Worm (Caenorhabditis elegans) whole organism, L3 larva: Measurements from ENCODE around the gene prkl-1.

ENCODE experiments used
- R02D3.7 ChIP-seq: fragments of 150-350 bp; optimal IDR thresholded peaks from 2 replicates; lab custom pipeline; 2014; ENCODE audit warnings: missing biosample characterization, missing genetic modification characterization
- aly-2 ChIP-seq: fragments of 150-350 bp; optimal IDR thresholded peaks from 2 replicates; lab custom pipeline; 2014; ENCODE audit warnings: missing biosample characterization, missing genetic modification characterization
- ceh-16 ChIP-seq: sonication (generic microtip); optimal IDR thresholded peaks from 2 replicates; lab custom pipeline; 2017; ENCODE audit warnings: missing biosample characterization, missing genetic modification characterization
- ceh-82 ChIP-seq: fragments of 150-350 bp; optimal IDR thresholded peaks from 2 replicates; lab custom pipeline; 2014; ENCODE audit warnings: missing biosample characterization, missing genetic modification characterization
- ceh-9 ChIP-seq: sonication (generic microtip); optimal IDR thresholded peaks from 2 replicates; lab custom pipeline; 2018; ENCODE audit warnings: missing biosample characterization, missing genetic modification characterization
- daf-12 ChIP-seq: fragments of 150-350 bp; optimal IDR thresholded peaks from 2 replicates; lab custom pipeline; 2014; ENCODE audit warnings: missing biosample characterization, missing genetic modification reagents, missing genetic modification characterization
- egl-27 ChIP-seq: sonication (generic microtip); optimal IDR thresholded peaks from 4 replicates; lab custom pipeline; 2017; ENCODE audit warnings: missing biosample characterization, missing genetic modification reagents, missing genetic modification characterization
- egl-5 ChIP-seq: fragments of 150-350 bp; optimal IDR thresholded peaks from 2 replicates; lab custom pipeline; 2017; ENCODE audit warnings: missing biosample characterization, missing genetic modification reagents, missing genetic modification characterization, inconsistent platforms
- elt-1 ChIP-seq: fragments of 150-350 bp; optimal IDR thresholded peaks from 2 replicates; lab custom pipeline; 2014; ENCODE audit warnings: missing biosample characterization, missing genetic modification characterization
- elt-2 ChIP-seq: sonication (generic microtip); optimal IDR thresholded peaks from 2 replicates; lab custom pipeline; 2016; ENCODE audit warnings: missing genetic modification reagents, mild to moderate bottlenecking, missing genetic modification characterization, missing compliant biosample characterization
- elt-3 ChIP-seq, 3 experiments: fragments of 150-350 bp in 1 of 3; sonication (generic microtip) in 2 of 3; optimal IDR thresholded peaks; 2 replicates in 2 of 3; 4 replicates in 1 of 3; lab custom pipeline; 2014 to 2017; ENCODE audit warnings: missing biosample characterization in 3 of 3, missing genetic modification characterization in 3 of 3
- eor-1 ChIP-seq, 2 experiments: fragments of 150-350 bp; optimal IDR thresholded peaks; 2 replicates each; lab custom pipeline; 2014 to 2018; ENCODE audit warnings: missing biosample characterization in 2 of 2, missing genetic modification characterization in 2 of 2
- fkh-10 ChIP-seq: sonication (generic microtip); optimal IDR thresholded peaks from 2 replicates; lab custom pipeline; 2017; ENCODE audit warnings: missing biosample characterization, missing genetic modification reagents, missing genetic modification characterization
- fkh-2 ChIP-seq: fragments of 150-350 bp; optimal IDR thresholded peaks from 2 replicates; lab custom pipeline; 2014; ENCODE audit warnings: missing biosample characterization, missing genetic modification reagents, missing genetic modification characterization
- fos-1 ChIP-seq: fragments of 150-350 bp; optimal IDR thresholded peaks from 2 replicates; lab custom pipeline; 2014; ENCODE audit warnings: missing biosample characterization, missing genetic modification characterization
- hmg-11 ChIP-seq: sonication (generic microtip); optimal IDR thresholded peaks from 2 replicates; lab custom pipeline; 2016; ENCODE audit warnings: missing genetic modification characterization, missing compliant biosample characterization
- jun-1 ChIP-seq: fragments of 150-350 bp; optimal IDR thresholded peaks from 2 replicates; lab custom pipeline; 2014; ENCODE audit warnings: missing biosample characterization, missing genetic modification reagents, missing genetic modification characterization
- lin-15B ChIP-seq: fragments of 150-350 bp; optimal IDR thresholded peaks from 2 replicates; lab custom pipeline; 2014; ENCODE audit warnings: missing biosample characterization, missing genetic modification characterization
- mdl-1 ChIP-seq: fragments of 150-350 bp; optimal IDR thresholded peaks from 2 replicates; lab custom pipeline; 2014; ENCODE audit warnings: missing biosample characterization, missing genetic modification characterization
- mml-1 ChIP-seq: fragments of 150-350 bp; sonication (generic microtip); optimal IDR thresholded peaks from 3 replicates; lab custom pipeline; 2014; ENCODE audit warnings: missing biosample characterization, missing genetic modification characterization
- nfya-1 ChIP-seq: sonication (generic microtip); optimal IDR thresholded peaks from 2 replicates; lab custom pipeline; 2017; ENCODE audit warnings: missing genetic modification characterization, mild to moderate bottlenecking, missing compliant biosample characterization, antibody characterized with exemption, moderate library complexity; ENCODE audit not compliant: insufficient read depth
- nhr-11 ChIP-seq: fragments of 150-350 bp; optimal IDR thresholded peaks from 2 replicates; lab custom pipeline; 2014; ENCODE audit warnings: missing biosample characterization, missing genetic modification characterization
- nhr-23 ChIP-seq: fragments of 150-350 bp; optimal IDR thresholded peaks from 2 replicates; lab custom pipeline; 2014; ENCODE audit warnings: missing biosample characterization, missing genetic modification reagents, missing genetic modification characterization
- nhr-25 ChIP-seq: sonication (generic microtip); optimal IDR thresholded peaks from 2 replicates; lab custom pipeline; 2017; ENCODE audit warnings: missing biosample characterization, missing genetic modification characterization
- nhr-28 ChIP-seq: fragments of 150-350 bp; optimal IDR thresholded peaks from 2 replicates; lab custom pipeline; 2014; ENCODE audit warnings: missing biosample characterization, missing genetic modification characterization
- nhr-43 ChIP-seq: sonication (generic microtip); optimal IDR thresholded peaks from 2 replicates; lab custom pipeline; 2016; ENCODE audit warnings: mild to moderate bottlenecking, missing genetic modification characterization, missing compliant biosample characterization; ENCODE audit not compliant: poor library complexity, severe bottlenecking
- nhr-67 ChIP-seq: fragments of 150-350 bp; optimal IDR thresholded peaks from 2 replicates; lab custom pipeline; 2014; ENCODE audit warnings: missing biosample characterization, missing genetic modification characterization
- nhr-76 ChIP-seq: fragments of 150-350 bp; sonication (generic microtip); optimal IDR thresholded peaks from 5 replicates; lab custom pipeline; 2014; ENCODE audit warnings: missing biosample characterization, missing genetic modification characterization
- nhr-77 ChIP-seq: fragments of 150-350 bp; optimal IDR thresholded peaks from 2 replicates; lab custom pipeline; 2014; ENCODE audit warnings: missing biosample characterization, missing genetic modification characterization
- pha-4 ChIP-seq: fragments of 150-350 bp; optimal IDR thresholded peaks from 2 replicates; lab custom pipeline; 2014; ENCODE audit warnings: missing biosample characterization, missing genetic modification reagents, missing genetic modification characterization
- sea-2 ChIP-seq: fragments of 150-350 bp; sonication (generic microtip); optimal IDR thresholded peaks from 4 replicates; lab custom pipeline; 2014; ENCODE audit warnings: missing biosample characterization, missing genetic modification reagents, missing genetic modification characterization
- skn-1 ChIP-seq: fragments of 150-350 bp; optimal IDR thresholded peaks from 2 replicates; lab custom pipeline; 2014; ENCODE audit warnings: missing biosample characterization, missing genetic modification characterization
- unc-62 ChIP-seq: fragments of 150-350 bp; sonication (generic microtip); optimal IDR thresholded peaks from 4 replicates; lab custom pipeline; 2014; ENCODE audit warnings: missing biosample characterization, missing genetic modification reagents, missing genetic modification characterization
- zag-1 ChIP-seq: fragments of 150-350 bp; optimal IDR thresholded peaks from 2 replicates; lab custom pipeline; 2014; ENCODE audit warnings: missing biosample characterization, missing genetic modification characterization
- ztf-4 ChIP-seq: fragments of 150-350 bp; optimal IDR thresholded peaks from 2 replicates; lab custom pipeline; 2014; ENCODE audit warnings: missing biosample characterization, missing genetic modification characterization

Gene prkl-1

ce11 chrIV:6971213-6971612 lies 15.5 kb downstream of the prkl-1 start, which contains the start of gene ZK381.62:
Gene ZK381.62 (minus strand): TSS chrIV:6971313.
- TF ChIP-seq mdl-1 (tag; lab: Kevin White, UChicago), result no peak
- TF ChIP-seq daf-12 (tag; lab: Kevin White, UChicago), result no peak
- no peak for TF ChIP-seq ceh-82 (tag; lab: Kevin White, UChicago)
- no peak for TF ChIP-seq nhr-76 (tag; lab: Kevin White, UChicago)
- TF ChIP-seq fos-1 (tag; lab: Kevin White, UChicago), result no peak
- TF ChIP-seq nhr-11 (tag; lab: Kevin White, UChicago), result no peak
- TF ChIP-seq nhr-67, result no peak
- TF ChIP-seq nhr-43 (tag; lab: Kevin White, UChicago), result no peak
- TF ChIP-seq ceh-16 (tag; lab: Kevin White, UChicago), result no peak
- TF ChIP-seq ztf-4 (tag; lab: Kevin White, UChicago), result no peak
- no peak for TF ChIP-seq fkh-2
- TF ChIP-seq R02D3.7 (tag; lab: Kevin White, UChicago), result no peak
- no peak for TF ChIP-seq nhr-77
- TF ChIP-seq elt-1 (tag; lab: Kevin White, UChicago), result no peak
- no peak for TF ChIP-seq nhr-25 (tag; lab: Kevin White, UChicago)
- no peak for TF ChIP-seq elt-2 (tag; lab: Kevin White, UChicago)
- TF ChIP-seq elt-3 (tag; optimal IDR thresholded peaks at IDR 0.05; lab: Kevin White, UChicago), result no peak

ce11 chrIV:6970271-6970670 lies 16.5 kb downstream of the prkl-1 start, which contains the start of gene ZK381.8:
Gene ZK381.8 (minus strand): TSS chrIV:6970371.
- TF ChIP-seq R02D3.7 (tag; lab: Kevin White, UChicago) (no peak), egl-5 (tag; lab: Kevin White, UChicago) (no peak), aly-2 (tag; lab: Kevin White, UChicago) (no peak)

DNA sequence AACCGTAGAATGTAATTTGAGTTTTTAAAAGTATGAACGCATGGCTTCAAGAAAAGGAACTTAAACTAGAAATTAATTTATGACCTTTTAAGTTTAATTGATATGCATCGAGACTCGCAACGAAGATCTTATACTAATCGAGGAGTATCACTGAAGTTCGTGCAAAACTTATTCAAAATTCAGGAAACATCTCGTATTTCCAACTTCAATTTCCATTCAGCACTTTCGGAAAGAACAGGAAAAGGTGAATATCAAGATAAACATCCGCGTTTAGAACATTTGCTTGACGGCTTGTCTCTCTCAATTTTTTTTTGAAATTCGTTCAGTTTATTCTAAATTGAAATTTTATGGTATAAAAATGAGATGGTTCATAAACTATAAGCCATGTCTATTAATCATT lies 21.5 kb downstream of the prkl-1 start, which contains the start of gene ZK381.2:
Gene ZK381.2, plus strand, starts transcription at position 301 of the 400 bp plus-strand sequence.
- no peak for TF ChIP-seq hmg-11
- TF ChIP-seq sea-2, result no peak
- no peak for TF ChIP-seq fkh-10 (GFP tag; lab: Kevin White, UChicago)
- TF ChIP-seq jun-1, result no peak
- TF ChIP-seq nhr-25 (tag; lab: Kevin White, UChicago), result no peak
- TF ChIP-seq R02D3.7 (tag; lab: Kevin White, UChicago), result no peak
- no peak for TF ChIP-seq nhr-76 (tag; lab: Kevin White, UChicago)
- TF ChIP-seq nhr-28 (tag; lab: Kevin White, UChicago), result no peak

DNA sequence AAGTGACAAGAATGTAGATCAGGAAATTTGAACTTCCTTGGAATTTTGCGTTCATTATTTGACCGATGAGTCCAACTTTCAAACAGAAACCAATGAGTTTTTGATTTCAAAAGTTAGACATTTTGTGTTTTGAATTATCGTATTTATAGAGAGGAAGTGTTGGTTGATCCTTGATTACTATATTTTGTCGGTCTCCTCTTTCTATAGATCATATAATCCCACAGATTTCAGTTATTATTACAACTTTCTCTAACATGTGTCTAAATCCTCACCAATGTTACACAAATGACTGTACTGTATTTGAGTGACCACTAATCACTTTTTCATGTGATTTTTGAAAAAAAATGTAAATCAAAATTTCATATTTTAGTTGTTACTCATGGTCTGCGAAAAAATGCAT lies 22.2 kb downstream of the prkl-1 start, which contains the start of gene B0478.3:
Gene B0478.3, minus strand, starts transcription at position 101 of the 400 bp plus-strand sequence.
- TF ChIP-seq lin-15B (tag; lab: Kevin White, UChicago), result no peak
- no peak for TF ChIP-seq elt-3 (tag; optimal IDR thresholded peaks at IDR 0.05; lab: Kevin White, UChicago)
- no peak for TF ChIP-seq eor-1 (tag; optimal IDR thresholded peaks at IDR 0.05; lab: Kevin White, UChicago)
- TF ChIP-seq nhr-76 (tag; lab: Kevin White, UChicago), result no peak
- no peak for TF ChIP-seq zag-1
- TF ChIP-seq skn-1 (tag; lab: Kevin White, UChicago), result no peak
- TF ChIP-seq fos-1 (tag; lab: Kevin White, UChicago), result no peak
- no peak for TF ChIP-seq aly-2 (tag; lab: Kevin White, UChicago)
- TF ChIP-seq nhr-43 (tag; lab: Kevin White, UChicago), result no peak
- TF ChIP-seq mml-1 (tag; lab: Kevin White, UChicago), result no peak
- TF ChIP-seq ztf-4 (tag; lab: Kevin White, UChicago), result no peak

DNA sequence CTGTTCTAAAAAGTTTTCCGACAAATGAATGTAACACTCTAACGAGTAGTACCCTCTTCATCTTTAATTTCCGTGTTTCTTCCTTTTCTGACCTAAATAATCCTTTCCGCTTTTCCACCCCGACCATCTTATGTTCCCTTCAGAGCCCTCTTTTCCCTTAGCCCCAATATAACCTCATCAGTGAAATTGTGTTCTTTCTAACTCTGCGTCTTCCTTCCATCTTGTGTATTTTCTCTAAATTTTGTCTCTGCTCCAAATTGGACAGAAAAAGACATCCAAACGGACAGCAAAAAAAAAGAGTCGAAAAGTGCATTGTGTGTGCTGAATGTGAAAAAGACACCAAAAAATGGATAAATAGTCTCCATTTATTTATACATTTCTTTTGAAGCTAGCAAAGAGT lies 27.3 kb downstream of the prkl-1 start:
- TF ChIP-seq daf-12 (tag; lab: Kevin White, UChicago) (no peak), nhr-23 (tag; lab: Kevin White, UChicago) (no peak), nfya-1 (tag; lab: Kevin White, UChicago) (peak; percentile 47), hmg-11 (peak; percentile 46), skn-1 (tag; lab: Kevin White, UChicago) (no peak), unc-62 (GFP tag; lab: Kevin White, UChicago) (no peak), elt-2 (tag; lab: Kevin White, UChicago) (no peak), nhr-67 (no peak), mdl-1 (tag; lab: Kevin White, UChicago) (no peak), egl-27 (tag; lab: Kevin White, UChicago) (no peak), elt-3 (tag; optimal IDR thresholded peaks at IDR 0.05; lab: Kevin White, UChicago) (no peak), nhr-25 (tag; lab: Kevin White, UChicago) (no peak), ceh-82 (tag; lab: Kevin White, UChicago) (no peak), pha-4 (tag; lab: Kevin White, UChicago) (no peak), ceh-9 (tag; lab: Kevin White, UChicago) (no peak)
